Fruit fly (Drosophila melanogaster): ENCODE results near the gene Ccp84Ag.

DNA sequence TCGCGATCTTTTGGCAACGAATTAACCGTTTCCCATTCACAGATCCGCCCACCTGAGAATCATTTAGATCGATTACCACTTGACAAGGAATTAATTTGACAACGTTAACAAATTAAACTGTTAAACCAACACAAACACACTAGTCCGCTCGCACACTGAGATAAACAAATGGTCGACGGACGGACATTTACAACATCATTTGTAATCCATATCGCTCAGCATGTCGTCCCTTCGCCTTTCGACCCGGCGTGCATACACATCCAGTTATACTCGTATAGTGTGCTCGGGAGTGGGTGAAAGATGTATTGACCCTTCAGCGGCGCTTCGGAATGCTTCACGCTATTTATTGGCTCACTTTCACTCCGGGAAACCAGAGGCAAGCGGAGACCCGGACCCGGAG is 49.2 kb downstream of the Ccp84Ag start:
- TF ChIP-seq psq (GFP tag; optimal IDR thresholded peaks at IDR 0.05) (no peak), sc (optimal IDR thresholded peaks at IDR 0.05) (no peak), sc (GFP tag; optimal IDR thresholded peaks at IDR 0.05) (no peak), CG10431 (GFP tag; optimal IDR thresholded peaks at IDR 0.05) (no peak), lola (GFP tag; optimal IDR thresholded peaks at IDR 0.05) (no peak), crp (GFP tag; optimal IDR thresholded peaks at IDR 0.05) (no peak), CG15601 (tag; optimal IDR thresholded peaks at IDR 0.05) (no peak), CG15479 (GFP tag; optimal IDR thresholded peaks at IDR 0.05) (no peak), her (GFP tag; optimal IDR thresholded peaks at IDR 0.05) (no peak)

Measured in whole organism, embryonic.